Fruit fly (Drosophila melanogaster): ENCODE data around the gene Arl1.
A peak's percentile ranks its signal among the peaks of the same experiment; 100 is the strongest.

Arl1 gene

dm6 chr3L:16025020-16025680 lies 42.2 kb downstream of the Arl1 start (continued):
- TF ChIP-seq Kr (GFP tag; optimal IDR thresholded peaks at IDR 0.05) (peak; percentile 38), oc (tag; optimal IDR thresholded peaks at IDR 0.05) (peak; percentile 24), kni (GFP tag; optimal IDR thresholded peaks at IDR 0.05) (peak; percentile 91), gcm (GFP tag; optimal IDR thresholded peaks at IDR 0.05) (no peak), ara (GFP tag; IDR thresholded peaks at IDR 0.05) (no peak), CG6175 (GFP tag; IDR thresholded peaks at IDR 0.05) (0 out of 3 replicates have a peak, but pooled peaks have one; percentile 45), CG9817 (tag; optimal IDR thresholded peaks at IDR 0.05) (no peak), crc (GFP tag; optimal IDR thresholded peaks at IDR 0.05) (no peak), CG11085 (GFP tag; IDR thresholded peaks at IDR 0.05) (no peak), zen (tag; optimal IDR thresholded peaks at IDR 0.05) (peak; percentile 80), twi (tag; optimal IDR thresholded peaks at IDR 0.05) (peak; percentile 39), D (optimal IDR thresholded peaks at IDR 0.05) (peak; percentile 77), D (GFP tag; optimal IDR thresholded peaks at IDR 0.05) (no peak), D19B (GFP tag; optimal IDR thresholded peaks at IDR 0.05) (no peak), Dll (GFP tag; IDR thresholded peaks at IDR 0.05; ENCODE audit: partially characterized antibody) (0 out of 4 replicates have a peak, but pooled peaks have one; percentile 27), Hsf (GFP tag; optimal IDR thresholded peaks at IDR 0.05) (no peak)

dm6 chr3L:16026065-16026789 lies 43.3 kb downstream of the Arl1 start:
- TF ChIP-seq CG34224 (GFP tag; IDR thresholded peaks at IDR 0.05; ENCODE audit: partially characterized antibody): no peak
- peak; percentile 60 for TF ChIP-seq CG18599 (GFP tag; optimal IDR thresholded peaks at IDR 0.05)
- TF ChIP-seq TFAM (GFP tag; optimal IDR thresholded peaks at IDR 0.05): no peak
- TF ChIP-seq CG8290 (GFP tag; optimal IDR thresholded peaks at IDR 0.05): peak; percentile 73
- TF ChIP-seq CG8290 (tag; optimal IDR thresholded peaks at IDR 0.05): peak; percentile 77 to 83
- peak; percentile 4 for TF ChIP-seq HLH54F (GFP tag; optimal IDR thresholded peaks at IDR 0.05)
- TF ChIP-seq ftz-f1 (GFP tag; optimal IDR thresholded peaks at IDR 0.05): peak; percentile 63
- TF ChIP-seq CG2875 (GFP tag; optimal IDR thresholded peaks at IDR 0.05): peak; percentile 87
- peak; percentile 81 for TF ChIP-seq MTF-1 (GFP tag; optimal IDR thresholded peaks at IDR 0.05; ENCODE audit: borderline replicate concordance)
- no peak for TF ChIP-seq lilli (GFP tag; optimal IDR thresholded peaks at IDR 0.05)
- TF ChIP-seq tll (GFP tag; optimal IDR thresholded peaks at IDR 0.05): no peak
- TF ChIP-seq hkb (optimal IDR thresholded peaks at IDR 0.05): no peak
- TF ChIP-seq hkb (GFP tag; IDR thresholded peaks at IDR 0.05): peak; percentile 56; the same call in 1 of the 2 replicates
- no peak for TF ChIP-seq ase (GFP tag; IDR thresholded peaks at IDR 0.05)
- TF ChIP-seq Hey (tag; optimal IDR thresholded peaks at IDR 0.05): peak; percentile 80
- no peak for TF ChIP-seq CG7372 (GFP tag; IDR thresholded peaks at IDR 0.05)
- peak; percentile 58; the same call in 2 of the 3 replicates for TF ChIP-seq H15 (GFP tag; IDR thresholded peaks at IDR 0.05)
- peak; percentile 34 for TF ChIP-seq bigmax (GFP tag; optimal IDR thresholded peaks at IDR 0.05)
- peak; percentile 34 for TF ChIP-seq CG13775 (GFP tag; optimal IDR thresholded peaks at IDR 0.05)
- peak; percentile 19 for TF ChIP-seq btn (GFP tag; optimal IDR thresholded peaks at IDR 0.05)
- TF ChIP-seq Meics (GFP tag; optimal IDR thresholded peaks at IDR 0.05): peak; percentile 10
- TF ChIP-seq Abd-B (GFP tag; optimal IDR thresholded peaks at IDR 0.05): no peak
- TF ChIP-seq Dip2 (GFP tag; IDR thresholded peaks at IDR 0.05): no peak
- peak; percentile 23 for TF ChIP-seq B-H2 (GFP tag; optimal IDR thresholded peaks at IDR 0.05)
- TF ChIP-seq CG15514 (GFP tag; optimal IDR thresholded peaks at IDR 0.05): peak; percentile 55
- peak; percentile 40 for TF ChIP-seq pum (GFP tag; optimal IDR thresholded peaks at IDR 0.05)
- TF ChIP-seq CG42726 (GFP tag; IDR thresholded peaks at IDR 0.05; ENCODE audit: partially characterized antibody): no peak
- TF ChIP-seq ttk (GFP tag; IDR thresholded peaks at IDR 0.05): no peak
- TF ChIP-seq Ets97D (GFP tag; optimal IDR thresholded peaks at IDR 0.05): no peak
- peak; percentile 25 for TF ChIP-seq fd3F (GFP tag; optimal IDR thresholded peaks at IDR 0.05)
- TF ChIP-seq emc (GFP tag; optimal IDR thresholded peaks at IDR 0.05): no peak
- TF ChIP-seq CG14441 (GFP tag; IDR thresholded peaks at IDR 0.05): peak; percentile 6; the same call in 1 of the 2 replicates
